Worm (Caenorhabditis elegans): Measurements from ENCODE around the gene arrd-23.

ce11 chrX:4893623-4894105 is 7.9 kb downstream of the arrd-23 start, which contains the start of gene T07F12.1:
- TF ChIP-seq him-1 (tag; optimal IDR thresholded peaks at IDR 0.05) (no peak), dao-5 (tag; optimal IDR thresholded peaks at IDR 0.05) (no peak), W03F9.2 (tag; optimal IDR thresholded peaks at IDR 0.05) (no peak)
